Fruit fly (Drosophila melanogaster) whole organism, embryonic: Measurements from ENCODE around the gene CG7328.

Experiments
- Ada2b ChIP-seq: fragments of 200-800 bp; sonication (Bioruptor generic); IDR thresholded peaks from 2 replicates; pipeline ENCODE4 v1.3.6; 2022; ENCODE audit warnings: missing biosample characterization, missing genetic modification characterization
- Atf3 ChIP-seq: fragments of 200-800 bp; sonication (Bioruptor generic); optimal IDR thresholded peaks from 3 replicates; lab custom pipeline; 2016; ENCODE audit warnings: missing biosample characterization, missing genetic modification characterization
- CG10979 ChIP-seq: fragments of 200-800 bp; sonication (Bioruptor generic); optimal IDR thresholded peaks from 2 replicates; lab custom pipeline; 2018; ENCODE audit warnings: missing biosample characterization, mild to moderate bottlenecking, missing genetic modification characterization, moderate library complexity
- CG12071 ChIP-seq: fragments of 200-800 bp; sonication (Bioruptor generic); optimal IDR thresholded peaks from 3 replicates; lab custom pipeline; 2018; ENCODE audit warnings: missing biosample characterization, mild to moderate bottlenecking, missing genetic modification characterization
- CG15479 ChIP-seq: fragments of 200-800 bp; sonication (Bioruptor generic); optimal IDR thresholded peaks from 3 replicates; lab custom pipeline; 2019; ENCODE audit warnings: missing biosample characterization, mild to moderate bottlenecking, missing genetic modification characterization, moderate library complexity
- CG15514 ChIP-seq: fragments of 200-800 bp; sonication (Bioruptor generic); optimal IDR thresholded peaks from 3 replicates; lab custom pipeline; 2017; ENCODE audit warnings: missing biosample characterization, missing genetic modification characterization, mild to moderate bottlenecking, moderate library complexity, missing genetic modification reagents
- CG17829 ChIP-seq: fragments of 200-800 bp; optimal IDR thresholded peaks from 2 replicates; lab custom pipeline; 2019; ENCODE audit warnings: missing biosample characterization, mild to moderate bottlenecking, missing genetic modification characterization, moderate library complexity
- CG18262 ChIP-seq: fragments of 200-800 bp; optimal IDR thresholded peaks from 3 replicates; lab custom pipeline; 2019; ENCODE audit warnings: missing biosample characterization, mild to moderate bottlenecking, missing genetic modification characterization, moderate library complexity
- CG2129 ChIP-seq: fragments of 200-800 bp; sonication (Bioruptor generic); IDR thresholded peaks from 2 replicates; pipeline ENCODE4 v1.3.6; 2022; ENCODE audit warnings: missing biosample characterization, missing genetic modification characterization; ENCODE audit not compliant: partially characterized antibody
- CG2202 ChIP-seq: fragments of 200-800 bp; sonication (Bioruptor generic); optimal IDR thresholded peaks from 2 replicates; lab custom pipeline; 2018; ENCODE audit warnings: missing biosample characterization, mild to moderate bottlenecking, missing genetic modification characterization
- CG31441 ChIP-seq: fragments of 200-800 bp; sonication (Bioruptor generic); IDR thresholded peaks from 2 replicates; pipeline ENCODE4 v1.3.6; 2022; ENCODE audit warnings: missing biosample characterization, missing genetic modification characterization
- CG33213 ChIP-seq: fragments of 200-800 bp; sonication (Bioruptor generic); optimal IDR thresholded peaks from 3 replicates; lab custom pipeline; 2016; ENCODE audit warnings: missing biosample characterization, missing genetic modification characterization
- CG34422 ChIP-seq: fragments of 200-800 bp; sonication (Bioruptor generic); IDR thresholded peaks from 3 replicates; pipeline ENCODE4 v1.3.6; 2022; ENCODE audit warnings: missing biosample characterization, missing genetic modification characterization
- CG6683 ChIP-seq: fragments of 200-800 bp; sonication (Bioruptor generic); optimal IDR thresholded peaks from 2 replicates; lab custom pipeline; 2017; ENCODE audit warnings: missing biosample characterization, mild to moderate bottlenecking, missing genetic modification characterization, missing genetic modification reagents
- CG8478 ChIP-seq: fragments of >200 bp; optimal IDR thresholded peaks from 2 replicates; lab custom pipeline; 2018
- CG9609 ChIP-seq: fragments of 200-800 bp; sonication (Bioruptor generic); optimal IDR thresholded peaks from 3 replicates; lab custom pipeline; 2016; ENCODE audit warnings: missing biosample characterization, missing genetic modification characterization
- CG9876 ChIP-seq: fragments of 200-800 bp; sonication (Bioruptor generic); optimal IDR thresholded peaks from 2 replicates; lab custom pipeline; 2016; ENCODE audit warnings: missing biosample characterization, missing genetic modification characterization
- D19B ChIP-seq: fragments of 200-800 bp; sonication (Bioruptor generic); optimal IDR thresholded peaks from 2 replicates; lab custom pipeline; 2017; ENCODE audit warnings: missing biosample characterization, mild to moderate bottlenecking, missing genetic modification characterization
- E2f1 ChIP-seq: fragments of 200-800 bp; sonication (Bioruptor generic); IDR thresholded peaks from 2 replicates; pipeline ENCODE4 v1.3.6; 2022; ENCODE audit warnings: missing biosample characterization, missing genetic modification characterization
- Fer2 ChIP-seq: fragments of 200-800 bp; sonication (Bioruptor generic); optimal IDR thresholded peaks from 2 replicates; lab custom pipeline; 2018; ENCODE audit warnings: missing biosample characterization, mild to moderate bottlenecking, missing genetic modification characterization, moderate library complexity
- HLH4C ChIP-seq: fragments of 200-800 bp; sonication (Bioruptor generic); IDR thresholded peaks from 3 replicates; pipeline ENCODE4 v1.3.6; 2022; ENCODE audit warnings: missing biosample characterization, missing genetic modification characterization; ENCODE audit not compliant: partially characterized antibody
- Lim3 ChIP-seq: fragments of 200-800 bp; sonication (Bioruptor generic); IDR thresholded peaks from 2 replicates; pipeline ENCODE4 v1.3.6; 2022; ENCODE audit warnings: missing biosample characterization, missing genetic modification characterization
- MBD-R2 ChIP-seq: fragments of 200-800 bp; sonication (Bioruptor generic); IDR thresholded peaks from 2 replicates; pipeline ENCODE4 v1.3.6; 2022; ENCODE audit warnings: missing biosample characterization, missing genetic modification characterization
- Myb ChIP-seq: fragments of 200-800 bp; sonication (Bioruptor generic); optimal IDR thresholded peaks from 2 replicates; lab custom pipeline; 2016; ENCODE audit warnings: missing biosample characterization, missing genetic modification characterization
- NK7.1 ChIP-seq: fragments of 200-800 bp; sonication (Bioruptor generic); optimal IDR thresholded peaks from 3 replicates; lab custom pipeline; 2016; ENCODE audit warnings: missing biosample characterization, missing genetic modification characterization
- Neu2 ChIP-seq: fragments of 200-800 bp; sonication (Bioruptor generic); optimal IDR thresholded peaks from 3 replicates; lab custom pipeline; 2016; ENCODE audit warnings: missing biosample characterization, missing genetic modification characterization, borderline replicate concordance
- Rx ChIP-seq: fragments of 200-800 bp; sonication (Bioruptor generic); IDR thresholded peaks from 2 replicates; pipeline ENCODE4 v1.3.6; 2022; ENCODE audit warnings: missing biosample characterization, missing genetic modification characterization
- Sry-β ChIP-seq: fragments of 200-800 bp; sonication (Bioruptor generic); optimal IDR thresholded peaks from 2 replicates; lab custom pipeline; 2018; ENCODE audit warnings: missing biosample characterization, mild to moderate bottlenecking, missing genetic modification characterization, moderate library complexity
- ac ChIP-seq: fragments of 200-800 bp; sonication (Bioruptor generic); optimal IDR thresholded peaks from 3 replicates; lab custom pipeline; 2017; ENCODE audit warnings: missing biosample characterization, mild to moderate bottlenecking, missing genetic modification characterization
- ara ChIP-seq: fragments of 200-800 bp; sonication (Bioruptor generic); IDR thresholded peaks from 2 replicates; pipeline ENCODE4 v1.3.6; 2022; ENCODE audit warnings: missing biosample characterization, missing genetic modification characterization
- chn ChIP-seq: fragments of 200-800 bp; sonication (Bioruptor generic); optimal IDR thresholded peaks from 2 replicates; lab custom pipeline; 2016; ENCODE audit warnings: missing biosample characterization, missing genetic modification characterization
- croc ChIP-seq: fragments of 200-800 bp; sonication (Bioruptor generic); conservative IDR thresholded peaks from 3 replicates; pipeline ENCODE4 v1.3.6; 2022; ENCODE audit warnings: missing biosample characterization, missing genetic modification characterization
- dmrt11E ChIP-seq: fragments of 200-800 bp; sonication (Bioruptor generic); optimal IDR thresholded peaks from 3 replicates; lab custom pipeline; 2018; ENCODE audit warnings: missing biosample characterization, mild to moderate bottlenecking, missing genetic modification characterization, moderate library complexity
- esg ChIP-seq: fragments of 200-800 bp; sonication (Bioruptor generic); conservative IDR thresholded peaks from 2 replicates; pipeline ENCODE4 v1.3.6; 2022; ENCODE audit warnings: missing biosample characterization, missing genetic modification characterization
- exex ChIP-seq: fragments of 200-800 bp; sonication (Bioruptor generic); optimal IDR thresholded peaks from 4 replicates; lab custom pipeline; 2018; ENCODE audit warnings: missing biosample characterization, mild to moderate bottlenecking, missing genetic modification characterization, moderate library complexity
- fd102C ChIP-seq: fragments of 200-800 bp; sonication (Bioruptor generic); optimal IDR thresholded peaks from 2 replicates; lab custom pipeline; 2018; ENCODE audit warnings: missing biosample characterization, mild to moderate bottlenecking, missing genetic modification characterization, moderate library complexity
- fd64A ChIP-seq: fragments of 200-800 bp; sonication (Bioruptor generic); optimal IDR thresholded peaks from 3 replicates; lab custom pipeline; 2018; ENCODE audit warnings: missing biosample characterization, mild to moderate bottlenecking, missing genetic modification characterization
- grn ChIP-seq: fragments of 200-800 bp; sonication (Bioruptor generic); optimal IDR thresholded peaks from 3 replicates; lab custom pipeline; 2017; ENCODE audit warnings: missing biosample characterization, missing genetic modification characterization
- gt ChIP-seq: fragments of 200-800 bp; sonication (Bioruptor generic); IDR thresholded peaks from 2 replicates; pipeline ENCODE4 v1.3.6; 2022; ENCODE audit warnings: missing biosample characterization, missing genetic modification characterization
- lab ChIP-seq: fragments of 200-800 bp; sonication (Bioruptor generic); optimal IDR thresholded peaks from 3 replicates; lab custom pipeline; 2017; ENCODE audit warnings: missing biosample characterization, missing genetic modification characterization, mild to moderate bottlenecking, moderate library complexity, missing genetic modification reagents
- luna ChIP-seq: fragments of 200-800 bp; sonication (Bioruptor generic); optimal IDR thresholded peaks from 2 replicates; lab custom pipeline; 2016; ENCODE audit warnings: missing biosample characterization, missing genetic modification characterization
- nerfin-2 ChIP-seq: fragments of 200-800 bp; sonication (Bioruptor generic); IDR thresholded peaks from 2 replicates; pipeline ENCODE4 v1.3.6; 2022; ENCODE audit warnings: missing biosample characterization, missing genetic modification characterization; ENCODE audit not compliant: partially characterized antibody
- pzg ChIP-seq: fragments of 200-800 bp; sonication (Bioruptor generic); optimal IDR thresholded peaks from 3 replicates; lab custom pipeline; 2018; ENCODE audit warnings: missing biosample characterization, mild to moderate bottlenecking, missing genetic modification characterization, moderate library complexity
- ro ChIP-seq: fragments of 200-800 bp; sonication (Bioruptor generic); IDR thresholded peaks from 2 replicates; pipeline ENCODE4 v1.3.6; 2022; ENCODE audit warnings: missing biosample characterization, missing genetic modification characterization
- sna ChIP-seq: fragments of 200-800 bp; sonication (Bioruptor generic); IDR thresholded peaks from 2 replicates; pipeline ENCODE4 v1.3.6; 2022; ENCODE audit warnings: missing biosample characterization, missing genetic modification characterization; ENCODE audit not compliant: partially characterized antibody
- sr ChIP-seq: fragments of 200-800 bp; sonication (Bioruptor generic); IDR thresholded peaks from 3 replicates; pipeline ENCODE4 v1.3.6; 2022; ENCODE audit warnings: missing biosample characterization, missing genetic modification characterization
- sug ChIP-seq: fragments of 200-800 bp; optimal IDR thresholded peaks from 2 replicates; lab custom pipeline; 2019; ENCODE audit warnings: missing biosample characterization, mild to moderate bottlenecking, missing genetic modification characterization, moderate library complexity
- tin ChIP-seq: fragments of 200-800 bp; sonication (Bioruptor generic); optimal IDR thresholded peaks from 3 replicates; lab custom pipeline; 2016; ENCODE audit warnings: missing biosample characterization, missing genetic modification characterization
- tll ChIP-seq, 2 experiments: fragments of 200-800 bp in 1 of 2; fragments of >200 bp in 1 of 2; sonication (Bioruptor generic) in 1 of 2; optimal IDR thresholded peaks; 2 replicates each; lab custom pipeline; 2017 to 2019; ENCODE audit warnings: missing biosample characterization in 2 of 2, missing genetic modification characterization in 2 of 2, mild to moderate bottlenecking in 1 of 2, moderate library complexity in 1 of 2
- z ChIP-seq: fragments of 200-800 bp; sonication (Bioruptor generic); IDR thresholded peaks from 3 replicates; pipeline ENCODE4 v1.3.6; 2022; ENCODE audit warnings: missing biosample characterization, missing genetic modification characterization
- zfh1 ChIP-seq: fragments of 200-800 bp; sonication (Bioruptor generic); IDR thresholded peaks from 3 replicates; pipeline ENCODE4 v1.3.6; 2022; ENCODE audit warnings: missing biosample characterization, missing genetic modification characterization

Gene CG7328

dm6 chr3L:20112797-20113368 lies 27.5 kb downstream of the CG7328 start, which contains the start of gene CG14187 (continued):
- no peak for TF ChIP-seq CG9876 (GFP tag; lab: Kevin White, UChicago)
- no peak for TF ChIP-seq tin
- TF ChIP-seq fd102C (GFP tag; lab: Kevin White, UChicago) = no peak
- no peak for TF ChIP-seq CG15479 (GFP tag; lab: Kevin White, UChicago)
- TF ChIP-seq Myb = no peak
- TF ChIP-seq gt (GFP tag; lab: Robert Waterston, UW) = no peak
- TF ChIP-seq esg = no peak
- no peak for TF ChIP-seq Atf3 (GFP tag; lab: Kevin White, UChicago)
- TF ChIP-seq Lim3 (GFP tag; lab: Robert Waterston, UW) = no peak
- TF ChIP-seq ara = no peak
- no peak for TF ChIP-seq NK7.1 (GFP tag; lab: Kevin White, UChicago)
- no peak for TF ChIP-seq sna (GFP tag; lab: Robert Waterston, UW)
- no peak for TF ChIP-seq grn (GFP tag; lab: Kevin White, UChicago)
- TF ChIP-seq Fer2 (tag; lab: Kevin White, UChicago) = no peak
- no peak for TF ChIP-seq MBD-R2 (GFP tag; lab: Robert Waterston, UW)
- no peak for TF ChIP-seq Rx (GFP tag; lab: Robert Waterston, UW)
- TF ChIP-seq Ada2b (GFP tag; lab: Robert Waterston, UW) = no peak
- no peak for TF ChIP-seq Sry-β (GFP tag; lab: Kevin White, UChicago)
- no peak for TF ChIP-seq CG33213 (GFP tag; lab: Kevin White, UChicago)
- no peak for TF ChIP-seq croc (GFP tag; lab: Robert Waterston, UW)
- TF ChIP-seq CG9609 (GFP tag; lab: Kevin White, UChicago) = no peak
- TF ChIP-seq dmrt11E (tag; lab: Kevin White, UChicago) = no peak
- TF ChIP-seq D19B (GFP tag; lab: Kevin White, UChicago) = peak; percentile 22
- no peak for TF ChIP-seq Neu2 (GFP tag; lab: Kevin White, UChicago)
- TF ChIP-seq ac = no peak
- TF ChIP-seq CG15514 = no peak
- no peak for TF ChIP-seq E2f1
- TF ChIP-seq sug (tag; lab: Kevin White, UChicago) = no peak
- no peak for TF ChIP-seq tll (GFP tag; optimal IDR thresholded peaks at IDR 0.05; lab: Kevin White, UChicago)
- no peak for TF ChIP-seq CG10979 (tag; lab: Kevin White, UChicago)
- TF ChIP-seq CG31441 (GFP tag; lab: Robert Waterston, UW) = 0 out of 2 replicates have a peak, but pooled peaks have one; percentile 11
- TF ChIP-seq pzg (GFP tag; lab: Kevin White, UChicago) = peak; percentile 20
- no peak for TF ChIP-seq CG12071 (GFP tag; lab: Kevin White, UChicago)
- TF ChIP-seq CG34422 (GFP tag; lab: Robert Waterston, UW) = 0 out of 3 replicates have a peak, but pooled peaks have one; percentile 22
- no peak for TF ChIP-seq lab (GFP tag; lab: Kevin White, UChicago)
- no peak for TF ChIP-seq exex (tag; lab: Kevin White, UChicago)
- TF ChIP-seq CG6683 (GFP tag; lab: Kevin White, UChicago) = no peak
- TF ChIP-seq ro (GFP tag; lab: Robert Waterston, UW) = no peak
- no peak for TF ChIP-seq CG18262 (tag; lab: Kevin White, UChicago)
- TF ChIP-seq zfh1 (GFP tag; lab: Robert Waterston, UW) = no peak
- no peak for TF ChIP-seq chn (GFP tag; lab: Kevin White, UChicago)
- no peak for TF ChIP-seq CG8478
- TF ChIP-seq CG2129 (GFP tag; lab: Robert Waterston, UW) = no peak
- TF ChIP-seq CG17829 (tag; lab: Kevin White, UChicago) = peak; percentile 9
- TF ChIP-seq CG2202 (tag; lab: Kevin White, UChicago) = no peak
- no peak for TF ChIP-seq HLH4C
- no peak for TF ChIP-seq sr (GFP tag; lab: Robert Waterston, UW)
- no peak for TF ChIP-seq fd64A (GFP tag; lab: Kevin White, UChicago)
- TF ChIP-seq z (GFP tag; lab: Robert Waterston, UW) = no peak
- TF ChIP-seq nerfin-2 (GFP tag; lab: Robert Waterston, UW) = no peak
- no peak for TF ChIP-seq luna (GFP tag; lab: Kevin White, UChicago)
